ENCODE assay signal across 2 worm cellular contexts in the genomic region with DNA sequence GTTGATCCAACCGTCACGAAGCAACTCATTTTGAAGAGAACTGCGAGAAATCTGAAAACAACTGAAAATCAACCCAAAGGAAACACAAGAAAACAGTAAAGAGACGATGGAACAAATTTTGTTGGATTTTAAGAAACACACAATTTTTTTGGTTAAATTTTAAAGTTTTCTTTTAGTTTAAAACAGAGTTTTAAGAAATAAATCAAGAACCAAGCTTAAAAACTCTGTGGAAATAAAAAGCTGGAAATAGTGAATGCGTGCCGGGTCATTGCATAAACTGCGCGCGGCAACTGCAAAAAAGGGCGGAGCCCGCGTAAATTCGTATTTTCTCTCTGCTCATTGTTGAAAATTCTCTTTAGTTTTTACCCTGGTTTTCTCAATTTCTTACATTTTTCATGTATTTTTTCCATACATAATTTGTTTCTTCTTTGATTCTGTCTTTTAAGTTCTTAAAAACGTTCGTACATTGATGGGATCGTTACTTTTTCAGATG.
TF ChIP-seq lines count a peak whose summit lies in the region.

TSS of gene algn-13 (minus strand) at position 51 of the 493 bp plus-strand sequence.
TSS of gene R10D12.13 (plus strand) at position 491 of the 493 bp plus-strand sequence.

TF ChIP-seq in whole organism, L4 larva, 104 proteins besides CTCF, POLR2A, EP300 and RAD21 (continued from another document):
- TF ChIP-seq fos-1 (tag; optimal IDR thresholded peaks at IDR 0.05; lab: Kevin White, UChicago), result no peak
- TF ChIP-seq skn-1 (tag; optimal IDR thresholded peaks at IDR 0.05; lab: Kevin White, UChicago), result no peak
- peak; percentile 19 for TF ChIP-seq nhr-28 (tag; optimal IDR thresholded peaks at IDR 0.05; lab: Kevin White, UChicago)
- no peak for TF ChIP-seq sdz-12 (GFP tag; optimal IDR thresholded peaks at IDR 0.05; lab: Kevin White, UChicago)
- TF ChIP-seq ceh-32 (tag; optimal IDR thresholded peaks at IDR 0.05; lab: Kevin White, UChicago; ENCODE audit: poor library complexity), result no peak
- TF ChIP-seq daf-19 (GFP tag; conservative IDR thresholded peaks at IDR 0.05; lab: Robert Waterston, UW), result no peak
- no peak for TF ChIP-seq F44E2.7 (GFP tag; IDR thresholded peaks at IDR 0.05; lab: Robert Waterston, UW)
- peak; percentile 70 for TF ChIP-seq dpl-1 (GFP tag; optimal IDR thresholded peaks at IDR 0.05; lab: Kevin White, UChicago)
- TF ChIP-seq Y5F2A.4 (GFP tag; optimal IDR thresholded peaks at IDR 0.05; lab: Kevin White, UChicago), result no peak
- no peak for TF ChIP-seq daf-12 (tag; optimal IDR thresholded peaks at IDR 0.05; lab: Kevin White, UChicago)
- no peak for TF ChIP-seq lin-1 (GFP tag; IDR thresholded peaks at IDR 0.05; lab: Robert Waterston, UW)
- peak; percentile 35 for TF ChIP-seq nhr-6 (tag; optimal IDR thresholded peaks at IDR 0.05; lab: Kevin White, UChicago)
- no peak for TF ChIP-seq egl-27 (tag; optimal IDR thresholded peaks at IDR 0.05; lab: Kevin White, UChicago)
- TF ChIP-seq tag-97 (GFP tag; IDR thresholded peaks at IDR 0.05; lab: Robert Waterston, UW), result no peak
- TF ChIP-seq gei-8 (GFP tag; optimal IDR thresholded peaks at IDR 0.05; lab: Kevin White, UChicago), result no peak
- peak; percentile 54 for TF ChIP-seq duxl-1 (tag; optimal IDR thresholded peaks at IDR 0.05; lab: Kevin White, UChicago; ENCODE audit: poor library complexity)
- no peak for TF ChIP-seq F49E8.2 (tag; optimal IDR thresholded peaks at IDR 0.05; lab: Kevin White, UChicago; ENCODE audit: borderline replicate concordance)
- TF ChIP-seq F26F4.8 (GFP tag; conservative IDR thresholded peaks at IDR 0.05; lab: Robert Waterston, UW), result no peak
- peak; percentile 32 for TF ChIP-seq rbr-2 (tag; optimal IDR thresholded peaks at IDR 0.05; lab: Kevin White, UChicago)
- TF ChIP-seq Y75B8A.6 (GFP tag; IDR thresholded peaks at IDR 0.05; lab: Robert Waterston, UW), result no peak
- no peak for TF ChIP-seq ztf-11 (tag; optimal IDR thresholded peaks at IDR 0.05; lab: Kevin White, UChicago)
- no peak for TF ChIP-seq attf-4 (tag; optimal IDR thresholded peaks at IDR 0.05; lab: Kevin White, UChicago)
- TF ChIP-seq F10B5.3 (tag; optimal IDR thresholded peaks at IDR 0.05; lab: Kevin White, UChicago), result no peak
- no peak for TF ChIP-seq hlh-30 (tag; optimal IDR thresholded peaks at IDR 0.05; lab: Kevin White, UChicago; ENCODE audit: insufficient read depth)
- peak; percentile 82 for TF ChIP-seq lin-38 (GFP tag; IDR thresholded peaks at IDR 0.05; lab: Robert Waterston, UW)
- peak in 1 of 2 experiments; percentile 10 for TF ChIP-seq hif-1 (tag; optimal IDR thresholded peaks at IDR 0.05; lab: Kevin White, UChicago)
- TF ChIP-seq nhr-237 (tag; optimal IDR thresholded peaks at IDR 0.05; lab: Kevin White, UChicago), result no peak
- no peak for TF ChIP-seq lim-7 (GFP tag; IDR thresholded peaks at IDR 0.05; lab: Robert Waterston, UW)
- no peak for TF ChIP-seq fkh-10 (GFP tag; optimal IDR thresholded peaks at IDR 0.05; lab: Kevin White, UChicago)
- TF ChIP-seq ceh-20 (GFP tag; IDR thresholded peaks at IDR 0.05; lab: Robert Waterston, UW), result no peak
- peak; percentile 81 for TF ChIP-seq aha-1 (tag; lab: Kevin White, UChicago)
- TF ChIP-seq D1046.2 (GFP tag; IDR thresholded peaks at IDR 0.05; lab: Robert Waterston, UW), result no peak
- no peak for TF ChIP-seq zip-2 (tag; optimal IDR thresholded peaks at IDR 0.05; lab: Kevin White, UChicago)
- TF ChIP-seq lin-39 (tag; optimal IDR thresholded peaks at IDR 0.05; lab: Kevin White, UChicago), result no peak
- TF ChIP-seq lin-15B (tag; optimal IDR thresholded peaks at IDR 0.05; lab: Kevin White, UChicago), result no peak
- TF ChIP-seq zfp-2 (tag; optimal IDR thresholded peaks at IDR 0.05; lab: Kevin White, UChicago), result no peak
- TF ChIP-seq mes-2 (tag; optimal IDR thresholded peaks at IDR 0.05; lab: Kevin White, UChicago; ENCODE audit: poor library complexity, severe bottlenecking), result peak; percentile 93
- peak; percentile 7 for TF ChIP-seq lin-13 (GFP tag; optimal IDR thresholded peaks at IDR 0.05; lab: Kevin White, UChicago)
- no peak for TF ChIP-seq madf-5 (GFP tag; IDR thresholded peaks at IDR 0.05; lab: Robert Waterston, UW)
- TF ChIP-seq nhr-11 (tag; optimal IDR thresholded peaks at IDR 0.05; lab: Kevin White, UChicago), result peak; percentile 1
- no peak for TF ChIP-seq unc-62 (GFP tag; optimal IDR thresholded peaks at IDR 0.05 in 1 of 2; lab: Kevin White, UChicago)
- no peak for TF ChIP-seq unc-62 (tag; optimal IDR thresholded peaks at IDR 0.05; lab: Kevin White, UChicago)
- TF ChIP-seq nhr-42 (GFP tag; IDR thresholded peaks at IDR 0.05; lab: Robert Waterston, UW), result no peak
- no peak for TF ChIP-seq dmd-6 (GFP tag; IDR thresholded peaks at IDR 0.05; lab: Robert Waterston, UW)

TF ChIP-seq in whole organism, late embryonic, 69 proteins besides CTCF, POLR2A, EP300 and RAD21 (continued from another document):
- peak; percentile 1 for TF ChIP-seq mec-3 (tag; optimal IDR thresholded peaks at IDR 0.05; lab: Kevin White, UChicago; ENCODE audit: borderline replicate concordance)
- TF ChIP-seq pax-1 (tag; optimal IDR thresholded peaks at IDR 0.05; lab: Kevin White, UChicago), result no peak
- TF ChIP-seq lim-6 (tag; optimal IDR thresholded peaks at IDR 0.05; lab: Kevin White, UChicago), result peak; percentile 32
- peak; percentile 76 for TF ChIP-seq fax-1 (tag; optimal IDR thresholded peaks at IDR 0.05; lab: Kevin White, UChicago)
- peak; percentile 82 for TF ChIP-seq odd-2 (tag; optimal IDR thresholded peaks at IDR 0.05; lab: Kevin White, UChicago)
- TF ChIP-seq C38D4.7 (GFP tag; optimal IDR thresholded peaks at IDR 0.05; lab: Kevin White, UChicago), result peak; percentile 77
- no peak for TF ChIP-seq ceh-30 (tag; optimal IDR thresholded peaks at IDR 0.05; lab: Kevin White, UChicago)
- peak; percentile 10 for TF ChIP-seq ets-4 (tag; optimal IDR thresholded peaks at IDR 0.05; lab: Kevin White, UChicago)
- TF ChIP-seq ceh-31 (tag; optimal IDR thresholded peaks at IDR 0.05; lab: Kevin White, UChicago), result peak; percentile 81
- peak; percentile 67 for TF ChIP-seq zip-5 (tag; optimal IDR thresholded peaks at IDR 0.05; lab: Kevin White, UChicago)
